Worm (Caenorhabditis elegans) whole organism, late embryonic: Measurements from ENCODE around the gene pst-1.

Experiments used
- C08G9.2 ChIP-seq: sonication (generic microtip); optimal IDR thresholded peaks from 2 replicates; lab custom pipeline; 2016; ENCODE audit warnings: mild to moderate bottlenecking, missing genetic modification characterization, moderate library complexity, missing compliant biosample characterization
- C38D4.7 ChIP-seq: fragments of 200-800 bp; sonication (Bioruptor generic); optimal IDR thresholded peaks from 2 replicates; lab custom pipeline; 2018; ENCODE audit warnings: mild to moderate bottlenecking, missing genetic modification characterization, moderate library complexity, missing compliant biosample characterization
- T23F11.4 ChIP-seq: fragments of 200-800 bp; sonication (Bioruptor generic); optimal IDR thresholded peaks from 2 replicates; lab custom pipeline; 2018; ENCODE audit warnings: mild to moderate bottlenecking, missing genetic modification characterization, missing compliant biosample characterization
- ahr-1 ChIP-seq: sonication (generic microtip); optimal IDR thresholded peaks from 2 replicates; lab custom pipeline; 2016; ENCODE audit warnings: missing genetic modification characterization, missing compliant biosample characterization
- ama-1 ChIP-seq: fragments of 150-350 bp; optimal IDR thresholded peaks from 2 replicates; lab custom pipeline; 2014
- ceh-19 ChIP-seq: fragments of 200-800 bp; sonication (Bioruptor generic); optimal IDR thresholded peaks from 2 replicates; lab custom pipeline; 2018; ENCODE audit warnings: mild to moderate bottlenecking, missing genetic modification characterization, missing compliant biosample characterization
- ceh-2 ChIP-seq: sonication (generic microtip); optimal IDR thresholded peaks from 2 replicates; lab custom pipeline; 2016; ENCODE audit warnings: missing genotype, missing genetic modification characterization, missing compliant biosample characterization
- ceh-24 ChIP-seq: sonication (generic microtip); optimal IDR thresholded peaks from 2 replicates; lab custom pipeline; 2016; ENCODE audit warnings: mild to moderate bottlenecking, missing genetic modification characterization, missing compliant biosample characterization
- ceh-34 ChIP-seq: sonication (generic microtip); optimal IDR thresholded peaks from 2 replicates; lab custom pipeline; 2016; ENCODE audit warnings: mild to moderate bottlenecking, missing genetic modification characterization, missing compliant biosample characterization
- ceh-45 ChIP-seq: fragments of 200-800 bp; sonication (Bioruptor generic); IDR thresholded peaks from 2 replicates; pipeline ENCODE4 v1.3.6; 2022; ENCODE audit warnings: missing genetic modification reagents, missing genetic modification characterization, missing compliant biosample characterization
- ceh-6 ChIP-seq: fragments of 200-800 bp; sonication (Bioruptor generic); optimal IDR thresholded peaks from 2 replicates; lab custom pipeline; 2018; ENCODE audit warnings: mild to moderate bottlenecking, missing genetic modification characterization, missing compliant biosample characterization
- che-1 ChIP-seq: sonication (generic microtip); optimal IDR thresholded peaks from 2 replicates; lab custom pipeline; 2016; ENCODE audit warnings: mild to moderate bottlenecking, missing genetic modification characterization, missing compliant biosample characterization
- dve-1 ChIP-seq: sonication (generic microtip); optimal IDR thresholded peaks from 2 replicates; lab custom pipeline; 2017; ENCODE audit warnings: antibody characterized with exemption, mild to moderate bottlenecking, missing genetic modification characterization, missing compliant biosample characterization
- elt-2 ChIP-seq: sonication (generic microtip); optimal IDR thresholded peaks from 2 replicates; lab custom pipeline; 2016; ENCODE audit warnings: missing genetic modification reagents, missing genetic modification characterization, missing compliant biosample characterization
- ets-4 ChIP-seq: sonication (generic microtip); optimal IDR thresholded peaks from 2 replicates; lab custom pipeline; 2016; ENCODE audit warnings: missing genetic modification characterization, missing compliant biosample characterization
- eyg-1 ChIP-seq: sonication (generic microtip); optimal IDR thresholded peaks from 2 replicates; lab custom pipeline; 2016; ENCODE audit warnings: missing genotype, missing genetic modification characterization, missing compliant biosample characterization
- gmeb-2 ChIP-seq: sonication (generic microtip); optimal IDR thresholded peaks from 2 replicates; lab custom pipeline; 2016; ENCODE audit warnings: missing genetic modification characterization, inconsistent platforms, missing compliant biosample characterization
- hlh-30 ChIP-seq: sonication (generic microtip); optimal IDR thresholded peaks from 2 replicates; lab custom pipeline; 2017; ENCODE audit warnings: antibody characterized with exemption, missing genetic modification characterization, missing compliant biosample characterization; ENCODE audit not compliant: insufficient read depth
- mec-3 ChIP-seq: sonication (generic microtip); optimal IDR thresholded peaks from 2 replicates; lab custom pipeline; 2016; ENCODE audit warnings: borderline replicate concordance, missing genetic modification characterization, missing compliant biosample characterization
- nhr-11 ChIP-seq: fragments of 150-350 bp; optimal IDR thresholded peaks from 2 replicates; lab custom pipeline; 2014; ENCODE audit warnings: missing biosample characterization, missing genetic modification characterization
- nhr-232 ChIP-seq: sonication (generic microtip); optimal IDR thresholded peaks from 2 replicates; lab custom pipeline; 2016; ENCODE audit warnings: missing genetic modification characterization, missing compliant biosample characterization
- odd-2 ChIP-seq: sonication (generic microtip); optimal IDR thresholded peaks from 2 replicates; lab custom pipeline; 2017; ENCODE audit warnings: antibody characterized with exemption, mild to moderate bottlenecking, missing genetic modification characterization, missing compliant biosample characterization
- pat-9 ChIP-seq: fragments of 200-800 bp; sonication (Bioruptor generic); optimal IDR thresholded peaks from 2 replicates; lab custom pipeline; 2018; ENCODE audit warnings: mild to moderate bottlenecking, missing genetic modification characterization, moderate library complexity, missing compliant biosample characterization
- pha-2 ChIP-seq: sonication (generic microtip); optimal IDR thresholded peaks from 2 replicates; lab custom pipeline; 2017; ENCODE audit warnings: mild to moderate bottlenecking, missing genetic modification characterization, missing compliant biosample characterization
- pha-4 ChIP-seq: fragments of 150-350 bp; optimal IDR thresholded peaks from 2 replicates; lab custom pipeline; 2018; ENCODE audit warnings: missing biosample characterization, missing genetic modification reagents, missing genetic modification characterization
- pqm-1 ChIP-seq: sonication (generic microtip); optimal IDR thresholded peaks from 2 replicates; lab custom pipeline; 2016; ENCODE audit warnings: missing genetic modification characterization, missing compliant biosample characterization
- rnt-1 ChIP-seq: sonication (generic microtip); optimal IDR thresholded peaks from 2 replicates; lab custom pipeline; 2016; ENCODE audit warnings: missing genetic modification characterization, missing compliant biosample characterization
- sox-2 ChIP-seq: fragments of 200-800 bp; sonication (Bioruptor generic); IDR thresholded peaks from 2 replicates; pipeline ENCODE4 v1.3.6; 2022; ENCODE audit warnings: missing genetic modification reagents, missing genetic modification characterization, missing compliant biosample characterization
- sox-4 ChIP-seq: sonication (generic microtip); optimal IDR thresholded peaks from 2 replicates; lab custom pipeline; 2017; ENCODE audit warnings: mild to moderate bottlenecking, missing genetic modification characterization, inconsistent platforms, missing compliant biosample characterization
- syd-9 ChIP-seq: sonication (generic microtip); optimal IDR thresholded peaks from 2 replicates; lab custom pipeline; 2016; ENCODE audit warnings: mild to moderate bottlenecking, missing genetic modification characterization, moderate library complexity, missing compliant biosample characterization
- tbx-2 ChIP-seq: sonication (generic microtip); optimal IDR thresholded peaks from 2 replicates; lab custom pipeline; 2016; ENCODE audit warnings: missing genetic modification characterization, missing compliant biosample characterization
- ttx-3 ChIP-seq: sonication (generic microtip); optimal IDR thresholded peaks from 2 replicates; lab custom pipeline; 2016; ENCODE audit warnings: missing genetic modification reagents, missing genetic modification characterization, missing compliant biosample characterization
- unc-3 ChIP-seq, 2 experiments: fragments of 200-800 bp in 1 of 2; sonication (Bioruptor generic) in 1 of 2; sonication (generic microtip) in 1 of 2; conservative IDR thresholded peaks in 1 of 2; optimal IDR thresholded peaks in 1 of 2; 2 replicates each; pipeline versions ENCODE4 v1.3.6 to Lab custom; 2016 to 2022; ENCODE audit warnings: missing compliant biosample characterization in 2 of 2, missing genetic modification characterization in 2 of 2, missing genetic modification reagents in 1 of 2
- unc-55 ChIP-seq: sonication (generic microtip); optimal IDR thresholded peaks from 2 replicates; lab custom pipeline; 2017; ENCODE audit warnings: missing biosample characterization, missing genetic modification reagents, missing genetic modification characterization
- zip-5 ChIP-seq: sonication (generic microtip); optimal IDR thresholded peaks from 2 replicates; lab custom pipeline; 2016; ENCODE audit warnings: missing genetic modification characterization, missing compliant biosample characterization
- ztf-16 ChIP-seq: sonication (generic microtip); optimal IDR thresholded peaks from 2 replicates; lab custom pipeline; 2017; ENCODE audit warnings: missing genetic modification characterization, missing compliant biosample characterization

Gene pst-1

ce11 chrV:5921761-5922160 is 21.5 kb upstream of the pst-1 start:
- TF ChIP-seq ceh-19 = no peak
- no peak for TF ChIP-seq pqm-1 (tag; lab: Kevin White, UChicago)
- no peak for TF ChIP-seq eyg-1 (tag; lab: Kevin White, UChicago)
- TF ChIP-seq T23F11.4 = no peak
- no peak for TF ChIP-seq ceh-24 (tag; lab: Kevin White, UChicago)
- no peak for TF ChIP-seq hlh-30 (tag; lab: Kevin White, UChicago)
- TF ChIP-seq mec-3 (tag; lab: Kevin White, UChicago) = no peak
- TF ChIP-seq unc-55 (GFP tag; lab: Kevin White, UChicago) = no peak
- no peak for TF ChIP-seq ceh-34
- TF ChIP-seq tbx-2 (tag; lab: Kevin White, UChicago) = no peak
- TF ChIP-seq ets-4 = no peak
- TF ChIP-seq sox-4 (tag; lab: Kevin White, UChicago) = no peak
- no peak for TF ChIP-seq ceh-6
- no peak for TF ChIP-seq ttx-3 (tag; lab: Kevin White, UChicago)

- TF ChIP-seq rnt-1 (tag; lab: Kevin White, UChicago) (no peak), ceh-2 (tag; lab: Kevin White, UChicago) (no peak), unc-3 (GFP tag; conservative IDR thresholded peaks at IDR 0.05; lab: Robert Waterston, UW) (no peak), unc-3 (tag; optimal IDR thresholded peaks at IDR 0.05; lab: Kevin White, UChicago) (no peak), elt-2 (tag; lab: Kevin White, UChicago) (no peak), ceh-34 (no peak), sox-2 (GFP tag; lab: Robert Waterston, UW) (no peak), tbx-2 (tag; lab: Kevin White, UChicago) (no peak), nhr-11 (tag; lab: Kevin White, UChicago) (no peak), C38D4.7 (GFP tag; lab: Kevin White, UChicago) (no peak), pat-9 (tag; lab: Kevin White, UChicago) (no peak), gmeb-2 (tag; lab: Kevin White, UChicago) (no peak), dve-1 (no peak), unc-55 (GFP tag; lab: Kevin White, UChicago) (no peak)
These were observed 21.0 kb upstream of the pst-1 start, which contains the start of gene srsx-18 for ce11 chrV:5922236-5922635. srsx-18 (plus strand) TSS chrV:5922536.

- TF ChIP-seq nhr-232 (tag; lab: Kevin White, UChicago) (no peak), elt-2 (tag; lab: Kevin White, UChicago) (no peak)
- TF ChIP-seq, all 69 proteins: peak for 0
These were observed 15.9 kb upstream of the pst-1 start, which contains the start of gene srsx-17 for ce11 chrV:5927347-5927746. srsx-17 (plus strand) TSS chrV:5927647.

- TF ChIP-seq ztf-16 (tag; lab: Kevin White, UChicago) (no peak), ceh-24 (tag; lab: Kevin White, UChicago) (no peak), ceh-45 (GFP tag; lab: Robert Waterston, UW) (no peak)
These were observed 15.3 kb upstream of the pst-1 start for ce11 chrV:5928006-5928405.

- TF ChIP-seq ceh-34 (no peak), elt-2 (tag; lab: Kevin White, UChicago) (peak; percentile 55)
These were observed 12.7 kb upstream of the pst-1 start, which contains the start of gene galt-1 for ce11 chrV:5930588-5930987. galt-1 (plus strand) TSS chrV:5930905.

ce11 chrV:5936691-5937090 is 6.6 kb upstream of the pst-1 start, which contains the start of the genes M03F8.5 and M03F8.7:
M03F8.5 (minus strand) TSS chrV:5936791.
M03F8.7 (plus strand) TSS chrV:5936939.
- TF ChIP-seq ahr-1 (tag; lab: Kevin White, UChicago) = no peak
- TF ChIP-seq odd-2 (tag; lab: Kevin White, UChicago) = no peak
- no peak for TF ChIP-seq ama-1
- TF ChIP-seq pha-2 = no peak
- no peak for TF ChIP-seq elt-2 (tag; lab: Kevin White, UChicago)
- no peak for TF ChIP-seq C08G9.2
- no peak for TF ChIP-seq sox-2 (GFP tag; lab: Robert Waterston, UW)
- no peak for TF ChIP-seq che-1 (tag; lab: Kevin White, UChicago)
- TF ChIP-seq ceh-6 = no peak
- TF ChIP-seq zip-5 (tag; lab: Kevin White, UChicago) = no peak
- TF ChIP-seq syd-9 (tag; lab: Kevin White, UChicago) = no peak
- no peak for TF ChIP-seq pha-4 (tag; lab: Kevin White, UChicago)
- no peak for TF ChIP-seq nhr-232 (tag; lab: Kevin White, UChicago)
